Worm (Caenorhabditis elegans): Measurements from ENCODE around the gene cla-1.

- TF ChIP-seq lsy-2 (tag; optimal IDR thresholded peaks at IDR 0.05) (peak in 1 of 2 experiments; percentile 24), nhr-11 (tag; optimal IDR thresholded peaks at IDR 0.05) (no peak), ZK546.5 (tag; optimal IDR thresholded peaks at IDR 0.05) (no peak), nhr-23 (tag; optimal IDR thresholded peaks at IDR 0.05) (no peak)
Measured at ce11 chrIV:7619261-7619660, 30.5 kb downstream of the cla-1 start.
